Worm (Caenorhabditis elegans): ENCODE data around the gene F21D12.2.

Gene F21D12.2

DNA sequence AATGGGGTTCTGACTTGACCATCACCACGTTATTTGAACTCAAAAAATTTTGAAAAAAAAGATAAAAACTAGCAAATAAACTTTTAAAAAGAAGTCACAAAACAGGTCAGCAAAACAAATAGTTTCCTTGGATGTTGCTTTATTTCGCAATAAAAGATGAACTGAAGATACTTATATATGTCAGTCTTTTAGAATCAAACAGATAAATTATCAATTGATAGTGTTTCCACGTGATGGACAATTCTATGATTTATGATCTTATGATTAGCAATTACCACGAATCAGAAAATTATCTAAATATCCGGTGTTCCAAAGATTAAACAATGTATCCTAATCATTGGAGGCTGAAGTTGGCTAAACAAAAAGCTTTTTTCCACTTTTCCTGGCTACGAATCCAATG, 29.9 kb upstream of the F21D12.2 start (continued):
- TF ChIP-seq arid-1 (GFP tag; conservative IDR thresholded peaks at IDR 0.05), result no peak
- peak; percentile 74 for TF ChIP-seq dve-1 (tag; optimal IDR thresholded peaks at IDR 0.05; ENCODE audit: insufficient read depth)
- no peak for TF ChIP-seq lir-3 (tag; optimal IDR thresholded peaks at IDR 0.05)
- TF ChIP-seq fkh-10 (GFP tag; optimal IDR thresholded peaks at IDR 0.05), result no peak
- TF ChIP-seq unc-130 (GFP tag; optimal IDR thresholded peaks at IDR 0.05), result no peak
- no peak for TF ChIP-seq duxl-1 (tag; optimal IDR thresholded peaks at IDR 0.05; ENCODE audit: poor library complexity)
- TF ChIP-seq hlh-11 (tag; optimal IDR thresholded peaks at IDR 0.05), result peak; percentile 68
- no peak for TF ChIP-seq zag-1 (tag; optimal IDR thresholded peaks at IDR 0.05)
- no peak for TF ChIP-seq nhr-41 (GFP tag; IDR thresholded peaks at IDR 0.05)
- no peak for TF ChIP-seq ceh-82 (tag; optimal IDR thresholded peaks at IDR 0.05)
- TF ChIP-seq hmg-1.1 (GFP tag; IDR thresholded peaks at IDR 0.05), result no peak
- TF ChIP-seq daf-12 (tag; optimal IDR thresholded peaks at IDR 0.05), result no peak
- TF ChIP-seq Y105C5A.15 (GFP tag; IDR thresholded peaks at IDR 0.05), result no peak
- no peak for TF ChIP-seq daf-16 (GFP tag; optimal IDR thresholded peaks at IDR 0.05)
- TF ChIP-seq daf-16 (tag; optimal IDR thresholded peaks at IDR 0.05), result peak; percentile 70
- no peak for TF ChIP-seq Y5F2A.4 (GFP tag; optimal IDR thresholded peaks at IDR 0.05)
- peak; percentile 78 for TF ChIP-seq nhr-28 (tag; optimal IDR thresholded peaks at IDR 0.05)
- TF ChIP-seq mxl-3 (GFP tag; optimal IDR thresholded peaks at IDR 0.05), result peak; percentile 42
- no peak for TF ChIP-seq jun-1 (tag; optimal IDR thresholded peaks at IDR 0.05)
- TF ChIP-seq zip-11 (GFP tag; IDR thresholded peaks at IDR 0.05), result no peak
- no peak for TF ChIP-seq lsy-2 (tag; optimal IDR thresholded peaks at IDR 0.05)
- no peak for TF ChIP-seq mdt-29 (GFP tag; IDR thresholded peaks at IDR 0.05)
- TF ChIP-seq egl-27 (tag; optimal IDR thresholded peaks at IDR 0.05), result no peak
- TF ChIP-seq pha-4 (GFP tag; IDR thresholded peaks at IDR 0.05), result no peak
- no peak for TF ChIP-seq pha-4 (tag; optimal IDR thresholded peaks at IDR 0.05)
- TF ChIP-seq nhr-102 (tag; optimal IDR thresholded peaks at IDR 0.05), result peak; percentile 77
- TF ChIP-seq ama-1 (optimal IDR thresholded peaks at IDR 0.05), result no peak
- no peak for TF ChIP-seq skn-1 (tag; optimal IDR thresholded peaks at IDR 0.05)
- no peak for TF ChIP-seq lim-7 (GFP tag; IDR thresholded peaks at IDR 0.05)
- TF ChIP-seq nhr-111 (GFP tag; optimal IDR thresholded peaks at IDR 0.05), result no peak
- TF ChIP-seq ceh-44 (GFP tag; IDR thresholded peaks at IDR 0.05), result no peak
- no peak for TF ChIP-seq lin-29 (GFP tag; IDR thresholded peaks at IDR 0.05)
- TF ChIP-seq nhr-77 (tag; optimal IDR thresholded peaks at IDR 0.05), result no peak
- no peak for TF ChIP-seq F49E8.2 (tag; optimal IDR thresholded peaks at IDR 0.05; ENCODE audit: borderline replicate concordance)
- TF ChIP-seq D1046.2 (GFP tag; IDR thresholded peaks at IDR 0.05), result no peak
- no peak for TF ChIP-seq F10B5.3 (tag; optimal IDR thresholded peaks at IDR 0.05)
- no peak for TF ChIP-seq madf-9 (GFP tag; conservative IDR thresholded peaks at IDR 0.05)
- no peak for TF ChIP-seq daf-8 (GFP tag; IDR thresholded peaks at IDR 0.05)
- no peak for TF ChIP-seq ZK337.2 (GFP tag; IDR thresholded peaks at IDR 0.05)
- TF ChIP-seq ceh-62 (tag; optimal IDR thresholded peaks at IDR 0.05), result no peak
- no peak for TF ChIP-seq F26F4.8 (GFP tag; conservative IDR thresholded peaks at IDR 0.05)
- no peak for TF ChIP-seq vab-7 (GFP tag; IDR thresholded peaks at IDR 0.05)
- no peak for TF ChIP-seq pqm-1 (tag; optimal IDR thresholded peaks at IDR 0.05)
- TF ChIP-seq egl-43 (GFP tag; IDR thresholded peaks at IDR 0.05), result no peak
- no peak for TF ChIP-seq ctbp-1 (GFP tag; IDR thresholded peaks at IDR 0.05)
- peak in 1 of 2 experiments; percentile 98 for TF ChIP-seq unc-62 (GFP tag; optimal IDR thresholded peaks at IDR 0.05 in 1 of 2)
- no peak for TF ChIP-seq unc-62 (tag; optimal IDR thresholded peaks at IDR 0.05)
- TF ChIP-seq sdz-12 (GFP tag; optimal IDR thresholded peaks at IDR 0.05), result no peak
- peak; percentile 67; the same call in 1 of the 2 replicates for TF ChIP-seq tra-1 (GFP tag; IDR thresholded peaks at IDR 0.05)
- TF ChIP-seq attf-4 (tag; optimal IDR thresholded peaks at IDR 0.05), result no peak
- no peak for TF ChIP-seq cey-2 (tag; optimal IDR thresholded peaks at IDR 0.05; ENCODE audit: borderline replicate concordance, insufficient read depth)
- TF ChIP-seq set-16 (GFP tag; IDR thresholded peaks at IDR 0.05), result no peak
- TF ChIP-seq Y48G9A.11 (GFP tag; IDR thresholded peaks at IDR 0.05), result no peak
